Fruit fly (Drosophila melanogaster): Measurements from ENCODE around the gene Samuel.

Samuel gene

dm6 chr2L:11003925-11004673 lies 62.7 kb downstream of the Samuel start, which contains the start of gene RpL9 (continued):
- TF ChIP-seq esg (GFP tag; conservative IDR thresholded peaks at IDR 0.05), result no peak
- TF ChIP-seq H15 (GFP tag; IDR thresholded peaks at IDR 0.05), result no peak
- TF ChIP-seq CG17361 (GFP tag; IDR thresholded peaks at IDR 0.05), result peak; percentile 50; the same call in 2 of the 3 replicates
- TF ChIP-seq Bdp1 (GFP tag; optimal IDR thresholded peaks at IDR 0.05), result peak; percentile 17
- peak; percentile 70 for TF ChIP-seq Camta (GFP tag; optimal IDR thresholded peaks at IDR 0.05)
- 0 out of 2 replicates have a peak, but pooled peaks have one; percentile 6 for TF ChIP-seq Xrp1 (GFP tag; IDR thresholded peaks at IDR 0.05)
- TF ChIP-seq HLH4C (GFP tag; IDR thresholded peaks at IDR 0.05; ENCODE audit: partially characterized antibody), result no peak
- TF ChIP-seq Opbp (GFP tag; IDR thresholded peaks at IDR 0.05; ENCODE audit: partially characterized antibody), result no peak
- peak; percentile 34 for TF ChIP-seq CG18764 (GFP tag; optimal IDR thresholded peaks at IDR 0.05)
- peak; percentile 37 for TF ChIP-seq CG12236 (GFP tag; optimal IDR thresholded peaks at IDR 0.05)
- TF ChIP-seq gcm2 (GFP tag; optimal IDR thresholded peaks at IDR 0.05), result peak; percentile 1
- TF ChIP-seq pnt (GFP tag; optimal IDR thresholded peaks at IDR 0.05), result no peak
- peak; percentile 58 for TF ChIP-seq Spps (tag; optimal IDR thresholded peaks at IDR 0.05)
- no peak; the same call in 1 of the 2 replicates for TF ChIP-seq sob (GFP tag; IDR thresholded peaks at IDR 0.05)
- peak; percentile 49 for TF ChIP-seq disco-r (GFP tag; optimal IDR thresholded peaks at IDR 0.05)
- TF ChIP-seq CG2678 (tag; optimal IDR thresholded peaks at IDR 0.05), result no peak
- TF ChIP-seq CG15269 (tag; optimal IDR thresholded peaks at IDR 0.05), result no peak
- TF ChIP-seq CG14014 (GFP tag; IDR thresholded peaks at IDR 0.05), result peak; percentile 72; the same call in 1 of the 2 replicates
- TF ChIP-seq salm (tag; optimal IDR thresholded peaks at IDR 0.05), result peak; percentile 73
- peak; percentile 68 for TF ChIP-seq CG12104 (GFP tag; optimal IDR thresholded peaks at IDR 0.05)
- no peak for TF ChIP-seq oc (tag; optimal IDR thresholded peaks at IDR 0.05)
- TF ChIP-seq CG17829 (tag; optimal IDR thresholded peaks at IDR 0.05), result peak; percentile 58
- no peak for TF ChIP-seq knrl (GFP tag; IDR thresholded peaks at IDR 0.05; ENCODE audit: partially characterized antibody)
- peak; percentile 82 for TF ChIP-seq Side (GFP tag; optimal IDR thresholded peaks at IDR 0.05)
- no peak for TF ChIP-seq zen2 (GFP tag; IDR thresholded peaks at IDR 0.05; ENCODE audit: partially characterized antibody)
- TF ChIP-seq wdn (GFP tag; IDR thresholded peaks at IDR 0.05), result no peak; the same call in 1 of the 2 replicates
- TF ChIP-seq tgo (GFP tag; IDR thresholded peaks at IDR 0.05), result peak; percentile 33; the same call in 1 of the 3 replicates
- no peak for TF ChIP-seq Aef1 (GFP tag; IDR thresholded peaks at IDR 0.05)
- TF ChIP-seq CG3726 (GFP tag; IDR thresholded peaks at IDR 0.05), result no peak; the same call in 2 of the 3 replicates
- peak; percentile 5 for TF ChIP-seq vfl (GFP tag; optimal IDR thresholded peaks at IDR 0.05)
- TF ChIP-seq CG6689 (GFP tag; IDR thresholded peaks at IDR 0.05), result no peak; the same call in 1 of the 2 replicates
- no peak for TF ChIP-seq CkIIα-i1 (GFP tag; IDR thresholded peaks at IDR 0.05)
- TF ChIP-seq tll (GFP tag; optimal IDR thresholded peaks at IDR 0.05), result no peak
- no peak for TF ChIP-seq Dip2 (GFP tag; IDR thresholded peaks at IDR 0.05)
- no peak for TF ChIP-seq CG9932 (GFP tag; IDR thresholded peaks at IDR 0.05)
- TF ChIP-seq Gug (GFP tag; IDR thresholded peaks at IDR 0.05), result no peak
- TF ChIP-seq Jarid2 (GFP tag; optimal IDR thresholded peaks at IDR 0.05), result no peak
- TF ChIP-seq CG6765 (GFP tag; optimal IDR thresholded peaks at IDR 0.05), result peak; percentile 94
- peak; percentile 57; the same call in 1 of the 2 replicates for TF ChIP-seq CG10321 (GFP tag; IDR thresholded peaks at IDR 0.05)
- no peak for TF ChIP-seq grn (GFP tag; optimal IDR thresholded peaks at IDR 0.05)
- peak; percentile 78 for TF ChIP-seq CG12299 (tag; optimal IDR thresholded peaks at IDR 0.05)
- TF ChIP-seq CG1529 (GFP tag; optimal IDR thresholded peaks at IDR 0.05), result peak; percentile 69
- TF ChIP-seq PHDP (tag; optimal IDR thresholded peaks at IDR 0.05), result peak; percentile 82
- TF ChIP-seq CHES-1-like (GFP tag; optimal IDR thresholded peaks at IDR 0.05), result peak; percentile 49
- TF ChIP-seq CG11504 (tag; optimal IDR thresholded peaks at IDR 0.05), result no peak
- TF ChIP-seq emc (GFP tag; optimal IDR thresholded peaks at IDR 0.05), result peak; percentile 36
- peak; percentile 34 for TF ChIP-seq H2.0 (GFP tag; IDR thresholded peaks at IDR 0.05)
- TF ChIP-seq crol (GFP tag; IDR thresholded peaks at IDR 0.05), result no peak
- TF ChIP-seq CG17612 (GFP tag; IDR thresholded peaks at IDR 0.05), result no peak
- no peak for TF ChIP-seq Scr (GFP tag; IDR thresholded peaks at IDR 0.05; ENCODE audit: partially characterized antibody)

Measured in whole organism, embryonic.